Fruit fly (Drosophila melanogaster) whole organism, prepupa: Measurements from ENCODE around the gene Hn.

Experiments
- Blimp-1 ChIP-seq: fragments of 200-800 bp; sonication (Bioruptor generic); optimal IDR thresholded peaks from 3 replicates; lab custom pipeline; 2017; ENCODE audit warnings: missing biosample characterization, missing genetic modification characterization, mild to moderate bottlenecking, moderate library complexity, missing genetic modification reagents
- CG10631 ChIP-seq: fragments of 200-800 bp; sonication (Bioruptor generic); optimal IDR thresholded peaks from 2 replicates; lab custom pipeline; 2016; ENCODE audit warnings: missing biosample characterization, missing genetic modification characterization
- CG10669 ChIP-seq: fragments of 200-800 bp; sonication (Bioruptor generic); optimal IDR thresholded peaks from 3 replicates; lab custom pipeline; 2018; ENCODE audit warnings: missing biosample characterization, mild to moderate bottlenecking, missing genetic modification characterization, moderate library complexity
- CG11762 ChIP-seq: fragments of 200-800 bp; sonication (Bioruptor generic); optimal IDR thresholded peaks from 3 replicates; lab custom pipeline; 2016; ENCODE audit warnings: missing biosample characterization, missing genetic modification characterization; ENCODE audit not compliant: insufficient read depth
- CG11902 ChIP-seq: fragments of 200-800 bp; sonication (Bioruptor generic); optimal IDR thresholded peaks from 3 replicates; lab custom pipeline; 2016; ENCODE audit warnings: missing biosample characterization, missing genetic modification characterization
- CG32006 ChIP-seq: fragments of 200-800 bp; sonication (Bioruptor generic); optimal IDR thresholded peaks from 3 replicates; lab custom pipeline; 2017; ENCODE audit warnings: missing biosample characterization, mild to moderate bottlenecking, missing genetic modification characterization
- CG34406 ChIP-seq: fragments of 200-800 bp; sonication (Bioruptor generic); optimal IDR thresholded peaks from 3 replicates; lab custom pipeline; 2016; ENCODE audit warnings: missing biosample characterization, missing genetic modification characterization
- CG4318 ChIP-seq: fragments of 200-800 bp; sonication (Bioruptor generic); optimal IDR thresholded peaks from 3 replicates; lab custom pipeline; 2017; ENCODE audit warnings: missing biosample characterization, mild to moderate bottlenecking, missing genetic modification characterization
- CG6792 ChIP-seq: fragments of 200-800 bp; sonication (Bioruptor generic); optimal IDR thresholded peaks from 3 replicates; lab custom pipeline; 2016; ENCODE audit warnings: missing biosample characterization, missing genetic modification characterization
- CG6808 ChIP-seq: fragments of 200-800 bp; sonication (Bioruptor generic); optimal IDR thresholded peaks from 3 replicates; lab custom pipeline; 2017; ENCODE audit warnings: missing biosample characterization, missing genetic modification characterization, mild to moderate bottlenecking, moderate library complexity, missing genetic modification reagents
- CG6854 ChIP-seq: fragments of 200-800 bp; sonication (Bioruptor generic); optimal IDR thresholded peaks from 2 replicates; lab custom pipeline; 2017; ENCODE audit warnings: missing biosample characterization, mild to moderate bottlenecking, missing genetic modification characterization
- CG7368 ChIP-seq: fragments of 200-800 bp; sonication (Bioruptor generic); optimal IDR thresholded peaks from 3 replicates; lab custom pipeline; 2016; ENCODE audit warnings: missing biosample characterization, missing genetic modification characterization
- CG8119 ChIP-seq: fragments of 200-800 bp; sonication (Bioruptor generic); IDR thresholded peaks from 3 replicates; pipeline ENCODE4 v1.3.6; 2022; ENCODE audit warnings: missing biosample characterization, missing genetic modification characterization
- CG8632 ChIP-seq: fragments of 200-800 bp; sonication (Bioruptor generic); optimal IDR thresholded peaks from 3 replicates; lab custom pipeline; 2016; ENCODE audit warnings: missing biosample characterization, missing genetic modification characterization
- CG9139 ChIP-seq: fragments of 200-800 bp; sonication (Bioruptor generic); optimal IDR thresholded peaks from 3 replicates; lab custom pipeline; 2017; ENCODE audit warnings: missing biosample characterization, mild to moderate bottlenecking, missing genetic modification characterization
- Eip75B ChIP-seq: fragments of 200-800 bp; sonication (Bioruptor generic); optimal IDR thresholded peaks from 3 replicates; lab custom pipeline; 2016; ENCODE audit warnings: missing biosample characterization, missing genetic modification characterization
- Eip78C ChIP-seq: fragments of 200-800 bp; sonication (Bioruptor generic); peaks from one replicate; lab custom pipeline; 2016; ENCODE audit warnings: missing biosample characterization, missing genetic modification characterization
- Eip93F ChIP-seq: fragments of 200-800 bp; sonication (Bioruptor generic); optimal IDR thresholded peaks from 2 replicates; lab custom pipeline; 2016; ENCODE audit warnings: missing biosample characterization, mild to moderate bottlenecking, missing genetic modification characterization
- Gug ChIP-seq: fragments of 200-800 bp; sonication (Bioruptor generic); IDR thresholded peaks from 2 replicates; pipeline ENCODE4 v1.3.6; 2022; ENCODE audit warnings: missing biosample characterization, missing genetic modification characterization
- Hr38 ChIP-seq: sonication (Bioruptor generic); optimal IDR thresholded peaks from 2 replicates; lab custom pipeline; 2016; ENCODE audit warnings: missing biosample characterization, missing genetic modification characterization
- Hr39 ChIP-seq: fragments of 200-800 bp; sonication (Bioruptor generic); optimal IDR thresholded peaks from 2 replicates; lab custom pipeline; 2016; ENCODE audit warnings: missing biosample characterization, missing genetic modification characterization
- Hr4 ChIP-seq: fragments of 200-800 bp; sonication (Bioruptor generic); optimal IDR thresholded peaks from 3 replicates; lab custom pipeline; 2016; ENCODE audit warnings: missing biosample characterization, missing genetic modification characterization
- Lpt ChIP-seq: fragments of 200-800 bp; sonication (Bioruptor generic); optimal IDR thresholded peaks from 3 replicates; lab custom pipeline; 2016; ENCODE audit warnings: missing biosample characterization, missing genetic modification characterization
- Met ChIP-seq: fragments of 200-800 bp; sonication (Bioruptor generic); optimal IDR thresholded peaks from 3 replicates; lab custom pipeline; 2016; ENCODE audit warnings: missing biosample characterization, missing genetic modification characterization
- Sox15 ChIP-seq: fragments of 200-800 bp; sonication (Bioruptor generic); optimal IDR thresholded peaks from 3 replicates; lab custom pipeline; 2016; ENCODE audit warnings: missing biosample characterization, missing genetic modification characterization
- eg ChIP-seq: fragments of 200-800 bp; sonication (Bioruptor generic); IDR thresholded peaks from 3 replicates; pipeline ENCODE4 v1.3.6; 2022; ENCODE audit warnings: missing biosample characterization, missing genetic modification characterization
- fd59A ChIP-seq: fragments of 200-800 bp; sonication (Bioruptor generic); optimal IDR thresholded peaks from 2 replicates; lab custom pipeline; 2017; ENCODE audit warnings: missing biosample characterization, mild to moderate bottlenecking, missing genetic modification characterization, missing genetic modification reagents
- fkh ChIP-seq: fragments of 200-800 bp; sonication (Bioruptor generic); optimal IDR thresholded peaks from 3 replicates; lab custom pipeline; 2017; ENCODE audit warnings: missing biosample characterization, mild to moderate bottlenecking, missing genetic modification characterization, moderate library complexity
- net ChIP-seq: fragments of 200-800 bp; sonication (Bioruptor generic); optimal IDR thresholded peaks from 3 replicates; lab custom pipeline; 2016; ENCODE audit warnings: missing biosample characterization, missing genetic modification characterization
- pdm3 ChIP-seq: fragments of 200-800 bp; sonication (Bioruptor generic); optimal IDR thresholded peaks from 3 replicates; lab custom pipeline; 2016; ENCODE audit warnings: missing biosample characterization, missing genetic modification characterization
- ss ChIP-seq, 2 experiments: fragments of 200-800 bp; sonication (Bioruptor generic); optimal IDR thresholded peaks; 2 replicates in 1 of 2; 3 replicates in 1 of 2; lab custom pipeline; 2017 to 2018; ENCODE audit warnings: mild to moderate bottlenecking in 2 of 2, missing biosample characterization in 2 of 2, missing genetic modification characterization in 2 of 2, moderate library complexity in 1 of 2
- vri ChIP-seq: fragments of 200-800 bp; sonication (Bioruptor generic); optimal IDR thresholded peaks from 3 replicates; lab custom pipeline; 2016; ENCODE audit warnings: missing biosample characterization, mild to moderate bottlenecking, missing genetic modification characterization

Gene Hn

dm6 chr3L:7809289-7810099 lies 49.2 kb downstream of the Hn start, which contains the start of gene CG32369 (continued):
- TF ChIP-seq eg (peak; percentile 96), net (peak; percentile 89), Hr38 (no peak), CG10669 (GFP tag; lab: Kevin White, UChicago) (peak; percentile 70), CG6854 (GFP tag; lab: Kevin White, UChicago) (peak; percentile 84), fd59A (GFP tag; lab: Kevin White, UChicago) (peak; percentile 65), fkh (GFP tag; lab: Kevin White, UChicago) (peak; percentile 76), CG6792 (GFP tag; lab: Kevin White, UChicago) (peak; percentile 50), CG11902 (GFP tag; lab: Kevin White, UChicago) (no peak), CG6808 (GFP tag; lab: Kevin White, UChicago) (peak; percentile 85), Hr39 (no peak), CG4318 (GFP tag; lab: Kevin White, UChicago) (peak; percentile 27), ss (GFP tag; optimal IDR thresholded peaks at IDR 0.05; lab: Kevin White, UChicago) (peak; percentile 92 to 95), CG10631 (GFP tag; lab: Kevin White, UChicago) (peak; percentile 62), Eip93F (GFP tag; lab: Kevin White, UChicago) (peak; percentile 83), pdm3 (GFP tag; lab: Kevin White, UChicago) (peak; percentile 81), Lpt (GFP tag; lab: Kevin White, UChicago) (peak; percentile 67)

- TF ChIP-seq CG8119 (GFP tag; lab: Robert Waterston, UW) (no peak), CG11762 (GFP tag; lab: Kevin White, UChicago) (no peak), Gug (GFP tag; lab: Robert Waterston, UW) (no peak), CG4318 (GFP tag; lab: Kevin White, UChicago) (no peak), CG8632 (GFP tag; lab: Kevin White, UChicago) (no peak), Eip93F (GFP tag; lab: Kevin White, UChicago) (no peak), vri (GFP tag; lab: Kevin White, UChicago) (peak; percentile 34), ss (GFP tag; optimal IDR thresholded peaks at IDR 0.05; lab: Kevin White, UChicago) (no peak)
Observed at dm6 chr3L:7810426-7810825, 50.2 kb downstream of the Hn start.

- TF ChIP-seq Blimp-1 (GFP tag; lab: Kevin White, UChicago) (no peak), Hr4 (GFP tag; lab: Kevin White, UChicago) (peak; percentile 63), Met (GFP tag; lab: Kevin White, UChicago) (no peak), Eip75B (GFP tag; lab: Kevin White, UChicago) (no peak), CG8119 (GFP tag; lab: Robert Waterston, UW) (peak; percentile 62; the same call in 2 of the 3 replicates), CG34406 (GFP tag; lab: Kevin White, UChicago) (no peak), CG9139 (no peak), CG6792 (GFP tag; lab: Kevin White, UChicago) (no peak), CG11762 (GFP tag; lab: Kevin White, UChicago) (no peak), CG32006 (GFP tag; lab: Kevin White, UChicago) (peak; percentile 24), pdm3 (GFP tag; lab: Kevin White, UChicago) (no peak), Hr38 (no peak), CG6808 (GFP tag; lab: Kevin White, UChicago) (no peak), eg (no peak), CG7368 (GFP tag; lab: Kevin White, UChicago) (no peak), Eip78C (peak; percentile 67), Eip93F (GFP tag; lab: Kevin White, UChicago) (no peak), Sox15 (GFP tag; lab: Kevin White, UChicago) (no peak), CG8632 (GFP tag; lab: Kevin White, UChicago) (no peak)
- TF ChIP-seq, all 60 proteins: peak for 4
Observed at dm6 chr3L:7810924-7811323, 50.7 kb downstream of the Hn start.

DNA sequence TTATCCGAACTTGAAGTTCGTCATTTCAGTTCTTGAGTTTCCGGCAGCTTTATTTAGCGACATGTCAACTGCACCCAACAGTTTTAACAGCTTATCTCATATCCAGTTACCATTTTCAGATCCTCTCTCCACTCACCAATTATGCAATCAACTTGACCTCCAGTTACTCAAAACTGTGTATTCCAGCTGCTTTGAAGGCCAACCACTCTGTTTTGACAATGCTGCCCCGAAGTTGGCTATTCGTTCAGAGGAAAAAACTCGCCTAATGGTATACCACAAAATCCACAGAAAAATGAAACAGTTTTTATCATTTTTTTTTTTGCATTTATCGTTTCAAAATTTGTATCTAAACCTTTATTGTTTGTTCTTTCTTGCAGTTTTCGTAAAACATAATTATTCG lies 51.3 kb downstream of the Hn start:
- TF ChIP-seq pdm3 (GFP tag; lab: Kevin White, UChicago) (no peak), vri (GFP tag; lab: Kevin White, UChicago) (peak; percentile 79)
